Fruit fly (Drosophila melanogaster): ENCODE measurements around the gene hep.
A peak's percentile ranks its signal among the peaks of the same experiment; 100 is the strongest.

hep gene

DNA sequence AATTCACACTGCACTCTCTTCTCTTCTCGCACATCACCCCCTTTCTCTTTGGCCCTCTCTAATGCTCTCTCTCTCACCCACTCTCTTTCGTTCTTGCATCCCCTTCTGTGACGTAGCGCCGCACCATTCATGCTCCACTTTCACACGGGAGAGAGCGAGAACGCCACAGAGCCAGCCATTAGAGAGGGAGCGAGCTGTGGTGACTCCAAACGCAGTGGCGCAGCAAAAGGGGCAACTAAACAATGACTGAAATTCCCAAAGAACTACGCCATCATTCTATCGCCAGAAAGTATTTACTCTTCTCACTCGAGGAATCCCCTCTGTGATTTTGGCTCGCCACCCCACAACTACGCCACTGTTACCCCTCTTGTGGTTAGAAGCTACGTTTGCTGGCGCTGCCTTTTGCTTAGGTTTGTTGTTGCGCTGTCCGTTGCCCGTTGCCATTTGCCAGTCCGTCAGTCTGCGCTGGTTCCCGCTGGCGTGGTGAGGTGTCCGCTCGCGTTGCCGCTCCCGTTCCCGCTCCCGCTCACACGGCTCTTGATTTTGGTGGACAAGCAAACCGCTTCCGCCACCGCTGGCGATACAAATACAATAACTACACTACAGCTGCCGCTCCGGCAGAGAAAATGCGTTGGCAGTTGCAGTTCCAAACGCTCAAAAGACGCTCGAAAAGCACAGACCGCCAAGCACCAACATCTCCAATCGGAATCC lies 41.0 kb upstream of the hep start (continued):
- TF ChIP-seq ind (GFP tag; optimal IDR thresholded peaks at IDR 0.05) (peak; percentile 100), CG3407 (GFP tag; optimal IDR thresholded peaks at IDR 0.05) (peak; percentile 96), Taf1 (GFP tag; IDR thresholded peaks at IDR 0.05) (peak; percentile 99), Ssrp (tag; optimal IDR thresholded peaks at IDR 0.05) (peak; percentile 96), grn (GFP tag; optimal IDR thresholded peaks at IDR 0.05) (peak; percentile 89), CG4730 (GFP tag; IDR thresholded peaks at IDR 0.05) (peak; percentile 99), CG7271 (tag; optimal IDR thresholded peaks at IDR 0.05) (peak; percentile 23), ssp (GFP tag; IDR thresholded peaks at IDR 0.05) (peak; percentile 95), Dad (GFP tag; optimal IDR thresholded peaks at IDR 0.05) (peak; percentile 99), dati (GFP tag; IDR thresholded peaks at IDR 0.05) (peak; percentile 98), CG13123 (GFP tag; optimal IDR thresholded peaks at IDR 0.05) (peak; percentile 98), CG3281 (GFP tag; optimal IDR thresholded peaks at IDR 0.05) (peak; percentile 98), unc-4 (GFP tag; IDR thresholded peaks at IDR 0.05; ENCODE audit: partially characterized antibody) (0 out of 2 replicates have a peak, but pooled peaks have one; percentile 33), CG1647 (GFP tag; optimal IDR thresholded peaks at IDR 0.05) (peak; percentile 98), CG3847 (GFP tag; IDR thresholded peaks at IDR 0.05) (peak; percentile 99), cato (GFP tag; optimal IDR thresholded peaks at IDR 0.05; ENCODE audit: borderline replicate concordance) (peak; percentile 96), CG6683 (GFP tag; optimal IDR thresholded peaks at IDR 0.05) (peak; percentile 98), CG14710 (tag; optimal IDR thresholded peaks at IDR 0.05) (peak; percentile 93), CG17385 (GFP tag; optimal IDR thresholded peaks at IDR 0.05) (peak; percentile 97), pita (GFP tag; optimal IDR thresholded peaks at IDR 0.05) (no peak), kni (GFP tag; optimal IDR thresholded peaks at IDR 0.05) (peak; percentile 98), CG1602 (GFP tag; optimal IDR thresholded peaks at IDR 0.05) (peak; percentile 98), crol (GFP tag; IDR thresholded peaks at IDR 0.05) (peak; percentile 91), H2.0 (GFP tag; IDR thresholded peaks at IDR 0.05) (peak; percentile 99), CG34224 (GFP tag; IDR thresholded peaks at IDR 0.05; ENCODE audit: partially characterized antibody) (peak; percentile 49; the same call in 1 of the 3 replicates), dmrt99B (tag; optimal IDR thresholded peaks at IDR 0.05) (peak; percentile 99), nerfin-2 (GFP tag; IDR thresholded peaks at IDR 0.05; ENCODE audit: partially characterized antibody) (no peak), CG31441 (GFP tag; IDR thresholded peaks at IDR 0.05) (peak; percentile 97), twi (tag; optimal IDR thresholded peaks at IDR 0.05) (peak; percentile 92), CG12219 (GFP tag; optimal IDR thresholded peaks at IDR 0.05) (peak; percentile 99), salm (tag; optimal IDR thresholded peaks at IDR 0.05) (peak; percentile 96), CG12236 (GFP tag; optimal IDR thresholded peaks at IDR 0.05) (peak; percentile 98), ERR (GFP tag; optimal IDR thresholded peaks at IDR 0.05) (peak; percentile 98), CG17359 (tag; optimal IDR thresholded peaks at IDR 0.05) (peak; percentile 99), nerfin-1 (tag; optimal IDR thresholded peaks at IDR 0.05) (peak; percentile 95), E2f1 (GFP tag; IDR thresholded peaks at IDR 0.05) (peak; percentile 99), HLH4C (GFP tag; IDR thresholded peaks at IDR 0.05; ENCODE audit: partially characterized antibody) (peak; percentile 16; the same call in 1 of the 3 replicates), zf30C (GFP tag; optimal IDR thresholded peaks at IDR 0.05) (peak; percentile 42), CG17568 (GFP tag; optimal IDR thresholded peaks at IDR 0.05) (peak; percentile 96), CG5953 (GFP tag; IDR thresholded peaks at IDR 0.05) (peak; percentile 99), sima (GFP tag; optimal IDR thresholded peaks at IDR 0.05) (peak; percentile 97), ftz-f1 (GFP tag; optimal IDR thresholded peaks at IDR 0.05) (peak; percentile 96), CG7745 (tag; optimal IDR thresholded peaks at IDR 0.05) (peak; percentile 72), Poxn (GFP tag; IDR thresholded peaks at IDR 0.05) (peak; percentile 98), sisA (GFP tag; IDR thresholded peaks at IDR 0.05) (peak; percentile 99), pros (GFP tag; optimal IDR thresholded peaks at IDR 0.05) (peak; percentile 82), Dfd (GFP tag; optimal IDR thresholded peaks at IDR 0.05) (no peak), CG4282 (GFP tag; optimal IDR thresholded peaks at IDR 0.05) (peak; percentile 98), caup (GFP tag; optimal IDR thresholded peaks at IDR 0.05; ENCODE audit: severe bottlenecking) (peak; percentile 99)

Data from whole organism, embryonic.